Fruit fly (Drosophila melanogaster): Measurements from ENCODE around the gene ArgRS.

The ArgRS gene

DNA sequence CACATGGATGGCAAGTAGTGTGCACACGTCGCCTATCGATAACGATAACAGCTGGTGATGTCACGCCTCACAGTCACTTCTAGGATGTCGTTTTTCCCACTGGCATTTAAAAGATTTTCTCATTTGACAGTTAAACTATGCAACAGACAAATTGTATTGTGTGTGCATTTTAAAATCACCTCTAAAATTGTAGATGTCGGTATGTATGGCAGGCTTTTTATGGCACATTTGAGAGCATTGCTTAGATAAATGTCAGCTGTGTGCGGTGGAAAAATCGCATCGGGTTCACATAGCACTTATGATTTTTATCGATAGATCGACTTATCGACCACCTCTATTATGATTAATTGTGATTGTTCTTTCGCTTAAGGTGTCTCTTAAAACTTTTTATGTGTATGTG lies at the start of gene ArgRS, which contains the start of gene CG8578 (continued):
- TF ChIP-seq Blimp-1 (GFP tag; optimal IDR thresholded peaks at IDR 0.05) (no peak), CG9215 (GFP tag; IDR thresholded peaks at IDR 0.05) (no peak), prd (optimal IDR thresholded peaks at IDR 0.05) (no peak), prd (GFP tag; IDR thresholded peaks at IDR 0.05) (peak; percentile 85), PHDP (tag; optimal IDR thresholded peaks at IDR 0.05) (peak; percentile 10), shn (GFP tag; optimal IDR thresholded peaks at IDR 0.05) (peak; percentile 45), jumu (GFP tag; optimal IDR thresholded peaks at IDR 0.05) (peak; percentile 90), D19A (tag; optimal IDR thresholded peaks at IDR 0.05) (no peak), Myb (GFP tag; optimal IDR thresholded peaks at IDR 0.05) (peak; percentile 42), gem (tag; optimal IDR thresholded peaks at IDR 0.05) (peak; percentile 53), seq (GFP tag; IDR thresholded peaks at IDR 0.05) (no peak), NK7.1 (GFP tag; optimal IDR thresholded peaks at IDR 0.05) (peak; percentile 48), her (GFP tag; optimal IDR thresholded peaks at IDR 0.05) (peak; percentile 17), Hand (GFP tag; optimal IDR thresholded peaks at IDR 0.05) (no peak), ftz-f1 (GFP tag; optimal IDR thresholded peaks at IDR 0.05) (no peak), Dll (GFP tag; IDR thresholded peaks at IDR 0.05; ENCODE audit: partially characterized antibody) (peak; percentile 85), Abd-B (GFP tag; optimal IDR thresholded peaks at IDR 0.05) (no peak), cwo (GFP tag; optimal IDR thresholded peaks at IDR 0.05) (no peak), pzg (GFP tag; optimal IDR thresholded peaks at IDR 0.05) (peak; percentile 65), CG5953 (GFP tag; IDR thresholded peaks at IDR 0.05) (no peak), ato (GFP tag; IDR thresholded peaks at IDR 0.05; ENCODE audit: partially characterized antibody) (no peak), psq (GFP tag; optimal IDR thresholded peaks at IDR 0.05) (no peak), pb (GFP tag; optimal IDR thresholded peaks at IDR 0.05) (peak; percentile 54), wek (GFP tag; optimal IDR thresholded peaks at IDR 0.05) (no peak), HHEX (GFP tag; optimal IDR thresholded peaks at IDR 0.05) (no peak), CG12744 (GFP tag; optimal IDR thresholded peaks at IDR 0.05) (no peak), sens (GFP tag) (peak; percentile 96), B-H1 (GFP tag; IDR thresholded peaks at IDR 0.05) (0 out of 3 replicates have a peak, but pooled peaks have one; percentile 49), en (GFP tag; optimal IDR thresholded peaks at IDR 0.05) (peak; percentile 63), D (optimal IDR thresholded peaks at IDR 0.05) (peak; percentile 77), D (GFP tag; optimal IDR thresholded peaks at IDR 0.05) (no peak), CG43689 (GFP tag; IDR thresholded peaks at IDR 0.05) (no peak), CG16813 (GFP tag; IDR thresholded peaks at IDR 0.05; ENCODE audit: partially characterized antibody) (peak; percentile 87), jing (GFP tag; optimal IDR thresholded peaks at IDR 0.05) (no peak), CG9932 (GFP tag; IDR thresholded peaks at IDR 0.05) (no peak), zfh1 (GFP tag; IDR thresholded peaks at IDR 0.05) (peak; percentile 57; the same call in 1 of the 3 replicates), CG11085 (GFP tag; IDR thresholded peaks at IDR 0.05) (no peak), CG8290 (GFP tag; optimal IDR thresholded peaks at IDR 0.05) (peak; percentile 84), CG8290 (tag; optimal IDR thresholded peaks at IDR 0.05) (no peak), CG12659 (GFP tag; optimal IDR thresholded peaks at IDR 0.05) (peak; percentile 70), otp (GFP tag; IDR thresholded peaks at IDR 0.05) (no peak), Sry-δ (GFP tag; optimal IDR thresholded peaks at IDR 0.05) (peak; percentile 94), CG9817 (tag; optimal IDR thresholded peaks at IDR 0.05) (no peak), cad (GFP tag; optimal IDR thresholded peaks at IDR 0.05) (no peak), CG10431 (GFP tag; optimal IDR thresholded peaks at IDR 0.05) (no peak), ap (GFP tag; IDR thresholded peaks at IDR 0.05) (no peak), HLH4C (GFP tag; IDR thresholded peaks at IDR 0.05; ENCODE audit: partially characterized antibody) (peak; percentile 90), MTF-1 (GFP tag; optimal IDR thresholded peaks at IDR 0.05; ENCODE audit: borderline replicate concordance) (no peak), tin (GFP tag; optimal IDR thresholded peaks at IDR 0.05) (peak; percentile 24), BEAF-32 (GFP tag; optimal IDR thresholded peaks at IDR 0.05) (peak; percentile 93), CG4360 (GFP tag; IDR thresholded peaks at IDR 0.05) (no peak), B-H2 (GFP tag; optimal IDR thresholded peaks at IDR 0.05) (peak; percentile 13)
